Worm (Caenorhabditis elegans): ENCODE results near the gene tag-151.

DNA sequence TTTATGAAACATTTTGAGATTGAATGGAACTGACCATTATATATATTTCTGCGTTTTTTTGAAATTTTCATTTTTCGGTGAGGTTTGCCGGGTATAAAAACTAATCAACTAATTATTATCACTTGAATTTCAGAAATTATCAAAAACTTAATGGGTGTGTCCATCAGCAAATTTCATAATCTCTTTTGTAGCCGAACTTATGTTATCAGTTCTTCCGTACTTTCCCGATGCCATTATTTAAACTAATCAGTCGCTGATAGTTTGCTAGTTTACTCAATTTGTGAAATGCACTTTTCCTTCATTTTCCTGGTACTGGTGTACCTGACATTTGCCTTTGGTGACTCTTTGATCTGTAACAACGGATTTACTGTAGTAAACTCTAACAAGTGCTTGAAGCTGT, 35.9 kb upstream of the tag-151 start:
- TF ChIP-seq ama-1 (optimal IDR thresholded peaks at IDR 0.05) = no peak
- no peak for TF ChIP-seq snpc-4 (tag; optimal IDR thresholded peaks at IDR 0.05)
- TF ChIP-seq ztf-11 (tag; optimal IDR thresholded peaks at IDR 0.05) = no peak
- TF ChIP-seq unc-62 (GFP tag; optimal IDR thresholded peaks at IDR 0.05) = no peak
- no peak for TF ChIP-seq ztf-4 (tag; optimal IDR thresholded peaks at IDR 0.05)
- TF ChIP-seq mdl-1 (tag; optimal IDR thresholded peaks at IDR 0.05) = no peak

All from whole organism, L2 larva.